Fruit fly (Drosophila melanogaster) S2 (cell line): Measurements from ENCODE around the gene CG3581.

Experiments used
- CG8478 ChIP-seq: fragments of >200 bp; optimal IDR thresholded peaks from 2 replicates; lab custom pipeline; 2018
- CTCF ChIP-seq, 2 experiments: fragments of >200 bp; optimal IDR thresholded peaks; 2 replicates each; lab custom pipeline; 2018

DNA sequence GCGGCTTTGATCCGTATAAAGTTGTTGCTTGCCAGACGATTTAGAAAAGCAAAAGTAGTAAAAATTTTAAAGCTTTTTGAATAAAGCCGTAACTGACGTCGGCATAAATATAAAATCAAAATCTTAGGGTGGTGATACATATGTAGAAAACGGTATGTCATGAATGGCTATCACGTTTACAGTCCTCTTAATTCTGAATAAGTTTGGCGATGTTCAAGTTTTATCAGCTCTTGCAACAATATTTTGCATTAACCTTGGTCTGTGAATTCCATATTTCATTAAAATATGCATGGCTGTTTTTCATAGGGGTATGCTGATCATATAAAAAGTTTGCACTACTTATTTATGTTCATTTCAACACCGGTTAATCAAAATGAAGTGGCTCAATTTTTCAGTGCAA, 34.0 kb upstream of the CG3581 start, which contains the start of gene CG11626:
- no peak for TF ChIP-seq CG8478 (lab: Kevin White, UChicago)
- no peak for TF ChIP-seq CTCF (optimal IDR thresholded peaks at IDR 0.05; lab: Kevin White, UChicago)
